Worm (Caenorhabditis elegans): ENCODE data around the gene K08H2.5.
A peak's percentile ranks its signal among the peaks of the same experiment; 100 is the strongest.

The K08H2.5 gene

DNA sequence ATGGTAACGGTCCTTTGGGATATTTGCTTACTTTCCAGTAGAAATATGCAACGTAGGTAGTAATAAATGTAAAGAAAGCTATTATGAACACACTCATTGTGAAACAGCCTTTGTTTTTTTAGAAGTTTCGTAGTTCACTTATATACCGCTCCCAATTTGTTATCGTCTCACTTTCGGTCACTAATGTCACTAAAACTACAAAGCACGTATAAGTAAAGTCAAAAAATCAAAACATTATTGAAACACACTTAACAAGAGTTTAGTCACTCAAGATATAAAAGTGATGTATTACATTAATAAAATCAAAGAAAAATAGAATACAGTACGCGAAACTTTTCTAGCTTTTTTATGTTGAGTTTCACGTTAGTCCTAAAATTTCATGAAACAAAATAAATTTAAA, 32.0 kb upstream of the K08H2.5 start, which contains the start of gene cyp-14A3:
Gene cyp-14A3, minus strand, starts transcription at position 101 of the 400 bp plus-strand sequence.
- TF ChIP-seq ets-4 (tag; optimal IDR thresholded peaks at IDR 0.05) = no peak
- no peak for TF ChIP-seq fkh-10 (GFP tag; optimal IDR thresholded peaks at IDR 0.05)
- TF ChIP-seq tbx-7 (tag; optimal IDR thresholded peaks at IDR 0.05) = no peak
- TF ChIP-seq syd-9 (tag; optimal IDR thresholded peaks at IDR 0.05) = no peak
- no peak for TF ChIP-seq mec-3 (tag; optimal IDR thresholded peaks at IDR 0.05; ENCODE audit: borderline replicate concordance)
- no peak for TF ChIP-seq unc-3 (GFP tag; conservative IDR thresholded peaks at IDR 0.05)
- no peak for TF ChIP-seq unc-3 (tag; optimal IDR thresholded peaks at IDR 0.05)
- no peak for TF ChIP-seq nhr-232 (tag; optimal IDR thresholded peaks at IDR 0.05)
- no peak for TF ChIP-seq nfya-1 (tag; optimal IDR thresholded peaks at IDR 0.05)
- no peak for TF ChIP-seq lim-6 (tag; optimal IDR thresholded peaks at IDR 0.05)
- no peak for TF ChIP-seq eyg-1 (tag; optimal IDR thresholded peaks at IDR 0.05)
- no peak for TF ChIP-seq ceh-14 (tag; optimal IDR thresholded peaks at IDR 0.05)
- TF ChIP-seq dmd-4 (tag; optimal IDR thresholded peaks at IDR 0.05; ENCODE audit: borderline replicate concordance) = no peak
- TF ChIP-seq ceh-31 (tag; optimal IDR thresholded peaks at IDR 0.05) = no peak
- TF ChIP-seq pros-1 (tag; optimal IDR thresholded peaks at IDR 0.05) = no peak
- no peak for TF ChIP-seq K02D7.2 (tag; optimal IDR thresholded peaks at IDR 0.05)
- no peak for TF ChIP-seq ceh-18 (tag; optimal IDR thresholded peaks at IDR 0.05)

DNA sequence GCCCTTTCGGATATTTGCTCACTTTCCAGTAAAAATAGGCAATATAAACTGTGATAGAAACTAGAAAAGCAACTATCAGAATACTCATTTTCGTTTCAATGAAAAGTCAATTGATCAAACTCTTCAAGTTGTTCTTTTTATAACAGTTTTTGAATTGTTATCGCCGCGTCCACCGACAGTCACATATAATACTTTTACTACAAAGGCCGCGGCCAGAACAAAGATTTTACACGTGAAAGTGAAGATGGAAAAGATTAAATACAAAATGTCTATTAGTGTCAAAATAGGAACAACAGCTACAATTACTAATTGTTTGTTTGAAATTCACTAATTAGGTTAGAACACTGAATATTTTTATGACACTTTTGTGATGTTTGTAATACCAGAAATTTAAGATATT, 27.5 kb upstream of the K08H2.5 start, which contains the start of gene cyp-14A2:
Gene cyp-14A2, minus strand, starts transcription at position 101 of the 400 bp plus-strand sequence.
- TF ChIP-seq ceh-48 (tag; optimal IDR thresholded peaks at IDR 0.05) (no peak), hlh-8 (tag; optimal IDR thresholded peaks at IDR 0.05) (no peak), T23F11.4 (GFP tag; optimal IDR thresholded peaks at IDR 0.05) (no peak), ceh-31 (tag; optimal IDR thresholded peaks at IDR 0.05) (no peak), Y22D7AL.16 (tag; optimal IDR thresholded peaks at IDR 0.05) (no peak), elt-2 (tag; optimal IDR thresholded peaks at IDR 0.05) (no peak), rnt-1 (tag; optimal IDR thresholded peaks at IDR 0.05) (no peak), syd-9 (tag; optimal IDR thresholded peaks at IDR 0.05) (no peak), dmd-4 (tag; optimal IDR thresholded peaks at IDR 0.05; ENCODE audit: borderline replicate concordance) (no peak), unc-42 (tag; optimal IDR thresholded peaks at IDR 0.05) (no peak), K02D7.2 (tag; optimal IDR thresholded peaks at IDR 0.05) (no peak), pros-1 (tag; optimal IDR thresholded peaks at IDR 0.05) (no peak), lin-11 (tag; optimal IDR thresholded peaks at IDR 0.05) (no peak), tbx-7 (tag; optimal IDR thresholded peaks at IDR 0.05) (no peak), eyg-1 (tag; optimal IDR thresholded peaks at IDR 0.05) (no peak)

DNA sequence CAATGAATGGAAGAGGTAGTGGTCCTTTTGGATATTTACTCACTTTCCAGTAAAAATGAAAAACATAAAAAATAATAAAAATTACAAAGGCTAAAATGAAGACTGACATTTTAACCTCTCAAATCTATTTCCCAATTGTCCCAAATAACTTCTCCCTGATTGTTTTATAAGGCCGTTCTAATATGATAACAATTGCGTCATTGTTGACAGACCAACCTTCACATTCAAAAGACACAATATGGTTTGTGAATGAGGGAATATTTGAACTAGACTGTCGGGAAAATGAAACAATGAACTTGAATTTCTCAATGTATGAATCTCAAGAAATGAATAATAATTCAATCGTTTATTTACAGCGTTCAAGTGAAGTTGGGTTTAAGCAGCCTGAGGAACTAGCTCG, 25.1 kb upstream of the K08H2.5 start, which contains the start of gene cyp-14A1:
Gene cyp-14A1, minus strand, starts transcription at position 126 of the 400 bp plus-strand sequence.
- TF ChIP-seq ceh-18 (tag; optimal IDR thresholded peaks at IDR 0.05) (no peak), ceh-48 (tag; optimal IDR thresholded peaks at IDR 0.05) (no peak), ets-4 (tag; optimal IDR thresholded peaks at IDR 0.05) (no peak), ceh-45 (GFP tag; IDR thresholded peaks at IDR 0.05) (no peak), pag-3 (tag; optimal IDR thresholded peaks at IDR 0.05; ENCODE audit: borderline replicate concordance) (no peak), ahr-1 (tag; optimal IDR thresholded peaks at IDR 0.05) (no peak), F13H6.1 (tag; optimal IDR thresholded peaks at IDR 0.05) (no peak), ceh-30 (tag; optimal IDR thresholded peaks at IDR 0.05) (no peak), nhr-11 (tag; optimal IDR thresholded peaks at IDR 0.05) (no peak), zip-5 (tag; optimal IDR thresholded peaks at IDR 0.05) (no peak), nfya-1 (tag; optimal IDR thresholded peaks at IDR 0.05) (no peak), rnt-1 (tag; optimal IDR thresholded peaks at IDR 0.05) (no peak), ttx-3 (tag; optimal IDR thresholded peaks at IDR 0.05) (no peak), ceh-19 (GFP tag; optimal IDR thresholded peaks at IDR 0.05) (no peak), fax-1 (tag; optimal IDR thresholded peaks at IDR 0.05) (no peak), hlh-13 (GFP tag; optimal IDR thresholded peaks at IDR 0.05) (no peak), T23F11.4 (GFP tag; optimal IDR thresholded peaks at IDR 0.05) (no peak), pqm-1 (tag; optimal IDR thresholded peaks at IDR 0.05) (no peak)

DNA sequence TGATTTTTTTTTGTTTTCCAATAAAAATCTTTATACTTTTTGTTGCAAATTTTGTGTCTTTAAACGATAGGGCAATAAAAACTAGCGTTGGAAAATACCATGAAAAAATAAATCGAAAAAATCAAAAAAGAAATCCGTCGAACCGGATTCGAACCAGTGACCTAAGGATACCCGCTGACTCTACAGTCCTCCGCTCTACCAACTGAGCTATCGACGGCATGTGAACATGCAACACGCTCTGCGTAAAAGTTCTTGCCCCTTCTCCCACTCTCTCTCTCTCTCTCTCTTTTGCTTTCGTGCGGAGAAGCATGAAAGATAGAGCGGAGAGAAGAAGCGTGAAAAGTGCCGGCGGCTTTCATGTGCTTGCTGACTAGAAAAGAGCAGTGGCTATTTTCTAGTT, 22.4 kb upstream of the K08H2.5 start:
- TF ChIP-seq sox-4 (tag; optimal IDR thresholded peaks at IDR 0.05) = peak; percentile 81
- TF ChIP-seq sdc-2 (tag; optimal IDR thresholded peaks at IDR 0.05) = peak; percentile 81
- no peak for TF ChIP-seq pax-1 (tag; optimal IDR thresholded peaks at IDR 0.05)
- peak; percentile 74 for TF ChIP-seq che-1 (tag; optimal IDR thresholded peaks at IDR 0.05)
- peak; percentile 83 for TF ChIP-seq hlh-6 (tag; optimal IDR thresholded peaks at IDR 0.05)
- TF ChIP-seq nhr-11 (tag; optimal IDR thresholded peaks at IDR 0.05) = no peak
- peak; percentile 80 for TF ChIP-seq hlh-15 (tag; optimal IDR thresholded peaks at IDR 0.05)
- peak; percentile 78 for TF ChIP-seq pat-9 (tag; optimal IDR thresholded peaks at IDR 0.05)
- no peak for TF ChIP-seq ama-1 (optimal IDR thresholded peaks at IDR 0.05)
- peak; percentile 64 for TF ChIP-seq eyg-1 (tag; optimal IDR thresholded peaks at IDR 0.05)
- peak; percentile 62 for TF ChIP-seq hlh-13 (GFP tag; optimal IDR thresholded peaks at IDR 0.05)
- TF ChIP-seq tbx-2 (tag; optimal IDR thresholded peaks at IDR 0.05) = peak; percentile 41
- TF ChIP-seq ceh-19 (GFP tag; optimal IDR thresholded peaks at IDR 0.05) = peak; percentile 86
- TF ChIP-seq ceh-30 (tag; optimal IDR thresholded peaks at IDR 0.05) = no peak
- peak; percentile 76 for TF ChIP-seq ceh-45 (GFP tag; IDR thresholded peaks at IDR 0.05)
- TF ChIP-seq elt-4 (tag; optimal IDR thresholded peaks at IDR 0.05) = no peak
- TF ChIP-seq tbx-7 (tag; optimal IDR thresholded peaks at IDR 0.05) = peak; percentile 10
- peak; percentile 10 for TF ChIP-seq rnt-1 (tag; optimal IDR thresholded peaks at IDR 0.05)
- TF ChIP-seq F13H6.1 (tag; optimal IDR thresholded peaks at IDR 0.05) = peak; percentile 69
